Fruit fly (Drosophila melanogaster): Measurements from ENCODE around the gene CG7886.
A peak's percentile ranks its signal among the peaks of the same experiment; 100 is the strongest.

The CG7886 gene

DNA sequence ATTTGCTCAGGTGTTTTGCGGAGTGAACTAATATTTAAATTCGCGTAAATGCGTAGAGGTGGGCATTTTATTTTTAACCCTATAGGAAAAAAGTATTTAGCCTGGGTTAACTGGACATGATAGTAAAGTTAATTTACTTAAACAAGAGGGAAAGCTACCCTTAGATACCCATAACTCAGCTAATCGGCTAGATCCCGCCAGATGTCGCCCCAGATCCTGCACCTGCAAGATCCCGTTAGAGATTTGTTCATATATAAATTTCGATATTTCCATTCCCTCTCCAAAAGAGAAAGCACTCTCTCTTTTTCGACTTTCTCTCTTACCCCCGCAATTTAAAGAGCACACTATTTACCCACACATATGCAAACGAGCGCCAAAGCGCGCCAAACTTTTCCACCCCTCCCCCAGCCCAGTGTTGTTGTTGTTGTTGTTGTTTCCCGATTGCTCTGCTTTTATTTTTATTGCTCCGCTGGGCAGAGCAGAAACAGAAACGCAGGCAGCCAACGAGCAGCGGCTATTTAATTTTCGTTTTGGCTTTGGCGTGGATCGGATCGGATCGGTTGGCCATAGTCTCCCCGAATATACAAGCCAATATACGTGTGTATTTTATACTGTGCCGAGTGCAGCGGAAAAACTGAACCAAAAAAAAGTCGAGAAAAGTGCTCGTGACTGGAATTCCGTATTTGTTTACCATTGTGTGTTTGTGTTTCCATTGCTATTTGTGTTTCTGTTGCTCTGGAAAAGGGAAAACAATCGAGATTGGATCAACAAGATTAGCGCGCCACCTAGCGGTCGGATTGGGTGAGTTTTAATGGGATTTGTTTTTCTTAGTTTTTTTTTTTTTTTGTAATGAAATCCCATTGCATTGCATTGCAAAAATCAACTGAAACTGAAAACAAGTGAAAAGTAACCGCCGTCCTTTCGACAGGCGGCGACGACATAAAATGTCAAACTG is 65.4 kb downstream of the CG7886 start, which contains the start of gene stumps (continued):
- peak; percentile 0 for TF ChIP-seq CG8290 (GFP tag; optimal IDR thresholded peaks at IDR 0.05)
- no peak for TF ChIP-seq CG8290 (tag; optimal IDR thresholded peaks at IDR 0.05)
- TF ChIP-seq mirr (GFP tag; optimal IDR thresholded peaks at IDR 0.05): no peak
- no peak for TF ChIP-seq sug (tag; optimal IDR thresholded peaks at IDR 0.05)
- no peak for TF ChIP-seq grau (tag; optimal IDR thresholded peaks at IDR 0.05)
- TF ChIP-seq CG14441 (GFP tag; IDR thresholded peaks at IDR 0.05): no peak
- no peak for TF ChIP-seq CG10209 (GFP tag; optimal IDR thresholded peaks at IDR 0.05)
- no peak for TF ChIP-seq Hmr (GFP tag; optimal IDR thresholded peaks at IDR 0.05)
- no peak for TF ChIP-seq CG14860 (GFP tag; IDR thresholded peaks at IDR 0.05; ENCODE audit: partially characterized antibody)
- TF ChIP-seq Dip2 (GFP tag; IDR thresholded peaks at IDR 0.05): peak; percentile 32; the same call in 1 of the 2 replicates
- no peak for TF ChIP-seq CG3838 (GFP tag; optimal IDR thresholded peaks at IDR 0.05)
- TF ChIP-seq CG8281 (tag; optimal IDR thresholded peaks at IDR 0.05): no peak
- TF ChIP-seq pros (GFP tag; optimal IDR thresholded peaks at IDR 0.05): no peak
- no peak for TF ChIP-seq tll (GFP tag; optimal IDR thresholded peaks at IDR 0.05)
- TF ChIP-seq slbo (GFP tag; IDR thresholded peaks at IDR 0.05): no peak
- no peak for TF ChIP-seq CG9727 (GFP tag; optimal IDR thresholded peaks at IDR 0.05)
- TF ChIP-seq CG33557 (GFP tag; optimal IDR thresholded peaks at IDR 0.05): no peak
- TF ChIP-seq CG7745 (tag; optimal IDR thresholded peaks at IDR 0.05): no peak
- TF ChIP-seq zfh1 (GFP tag; IDR thresholded peaks at IDR 0.05): no peak
- no peak for TF ChIP-seq CG7372 (GFP tag; IDR thresholded peaks at IDR 0.05)
- TF ChIP-seq fu2 (GFP tag; optimal IDR thresholded peaks at IDR 0.05): no peak
- no peak for TF ChIP-seq CG17802 (tag; optimal IDR thresholded peaks at IDR 0.05)
- TF ChIP-seq CG10431 (GFP tag; optimal IDR thresholded peaks at IDR 0.05): peak; percentile 25
- no peak for TF ChIP-seq CG12155 (GFP tag; optimal IDR thresholded peaks at IDR 0.05)
- no peak for TF ChIP-seq CG7839 (tag; optimal IDR thresholded peaks at IDR 0.05)
- no peak for TF ChIP-seq eyg (GFP tag; optimal IDR thresholded peaks at IDR 0.05)
- TF ChIP-seq crp (GFP tag; optimal IDR thresholded peaks at IDR 0.05): no peak
- no peak for TF ChIP-seq Bteb2 (GFP tag; optimal IDR thresholded peaks at IDR 0.05)
- TF ChIP-seq CG15479 (GFP tag; optimal IDR thresholded peaks at IDR 0.05): no peak
- no peak for TF ChIP-seq Lpt (GFP tag; optimal IDR thresholded peaks at IDR 0.05)
- no peak for TF ChIP-seq ATbp (GFP tag; optimal IDR thresholded peaks at IDR 0.05)
- TF ChIP-seq Ets97D (GFP tag; optimal IDR thresholded peaks at IDR 0.05): no peak
- no peak for TF ChIP-seq lilli (GFP tag; optimal IDR thresholded peaks at IDR 0.05)
- peak; percentile 23 for TF ChIP-seq Nf-YB (GFP tag; optimal IDR thresholded peaks at IDR 0.05)
- TF ChIP-seq kay (GFP tag; optimal IDR thresholded peaks at IDR 0.05): no peak
- TF ChIP-seq CG6272 (GFP tag; IDR thresholded peaks at IDR 0.05): no peak
- no peak for TF ChIP-seq CG10267 (tag; optimal IDR thresholded peaks at IDR 0.05)
- TF ChIP-seq CG17361 (GFP tag; IDR thresholded peaks at IDR 0.05): no peak
- no peak for TF ChIP-seq CG2889 (GFP tag; IDR thresholded peaks at IDR 0.05)
- TF ChIP-seq CG3995 (GFP tag; optimal IDR thresholded peaks at IDR 0.05): no peak
- no peak for TF ChIP-seq run (tag; optimal IDR thresholded peaks at IDR 0.05)
- no peak for TF ChIP-seq Hmx (GFP tag; optimal IDR thresholded peaks at IDR 0.05)
- peak; percentile 61 for TF ChIP-seq Trl (optimal IDR thresholded peaks at IDR 0.05)
- TF ChIP-seq Trl (GFP tag; optimal IDR thresholded peaks at IDR 0.05): no peak
- TF ChIP-seq luna (GFP tag; optimal IDR thresholded peaks at IDR 0.05): no peak
- no peak for TF ChIP-seq dmrt99B (tag; optimal IDR thresholded peaks at IDR 0.05)
- TF ChIP-seq zf30C (GFP tag; optimal IDR thresholded peaks at IDR 0.05): no peak
- no peak for TF ChIP-seq CG9437 (GFP tag; optimal IDR thresholded peaks at IDR 0.05)
- no peak for TF ChIP-seq emc (GFP tag; optimal IDR thresholded peaks at IDR 0.05)
- TF ChIP-seq Ptx1 (GFP tag; IDR thresholded peaks at IDR 0.05): no peak

Measured in whole organism, embryonic.